Fruit fly (Drosophila melanogaster): ENCODE measurements around the gene CanB.

DNA sequence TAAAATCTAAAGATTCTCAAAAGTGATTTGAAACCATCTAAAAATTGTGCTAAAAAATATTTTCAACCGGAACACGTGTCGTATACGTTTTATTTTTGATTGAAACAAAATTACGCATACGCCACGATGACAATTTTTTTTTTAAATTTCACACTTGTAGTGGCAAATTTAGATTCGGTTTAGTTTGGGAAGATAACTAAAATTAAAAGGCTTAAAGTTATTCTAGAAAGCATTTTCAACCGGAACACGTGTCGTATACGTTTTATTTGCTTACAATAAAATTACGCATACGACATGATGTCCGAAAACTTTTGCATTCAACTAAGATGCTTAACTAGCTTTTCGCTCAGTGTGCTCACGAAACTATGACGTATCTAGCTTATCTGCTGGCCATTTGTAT, 26.5 kb downstream of the CanB start:
- TF ChIP-seq ttk (optimal IDR thresholded peaks at IDR 0.05) (no peak), Myc (optimal IDR thresholded peaks at IDR 0.05) (no peak)
